Fruit fly (Drosophila melanogaster) whole organism, wandering third instar larva: ENCODE results near the gene Ser7.

ENCODE experiments used
- Myc ChIP-seq: fragments of >200 bp; optimal IDR thresholded peaks from 2 replicates; lab custom pipeline; 2017
- h ChIP-seq: fragments of 200-800 bp; sonication (Bioruptor generic); optimal IDR thresholded peaks from 3 replicates; lab custom pipeline; 2016; ENCODE audit warnings: missing biosample characterization, mild to moderate bottlenecking, missing genetic modification characterization

DNA sequence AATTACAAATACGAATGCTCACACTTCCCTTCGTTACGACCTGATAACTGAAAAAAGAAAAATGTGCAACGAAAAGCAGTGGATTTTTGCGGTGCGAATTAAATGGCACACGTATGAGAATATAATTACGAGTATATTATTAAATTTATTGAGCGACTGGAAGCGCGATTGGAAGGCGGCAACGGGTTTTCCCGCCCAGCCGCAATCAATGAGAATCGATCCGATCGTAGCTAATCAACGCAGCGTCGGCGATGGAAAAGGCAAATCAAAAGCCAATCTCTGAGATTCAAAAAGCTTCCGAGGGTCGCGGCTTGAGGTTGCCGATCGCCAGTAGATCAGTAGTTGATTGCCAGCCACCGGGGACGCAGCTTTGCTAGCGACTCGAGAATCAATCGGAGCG is at the start of gene Ser7:
- no peak for TF ChIP-seq h (GFP tag; lab: Kevin White, UChicago)
- no peak for TF ChIP-seq Myc (lab: Kevin White, UChicago)
